Fruit fly (Drosophila melanogaster): ENCODE results near the gene CG10222.

DNA sequence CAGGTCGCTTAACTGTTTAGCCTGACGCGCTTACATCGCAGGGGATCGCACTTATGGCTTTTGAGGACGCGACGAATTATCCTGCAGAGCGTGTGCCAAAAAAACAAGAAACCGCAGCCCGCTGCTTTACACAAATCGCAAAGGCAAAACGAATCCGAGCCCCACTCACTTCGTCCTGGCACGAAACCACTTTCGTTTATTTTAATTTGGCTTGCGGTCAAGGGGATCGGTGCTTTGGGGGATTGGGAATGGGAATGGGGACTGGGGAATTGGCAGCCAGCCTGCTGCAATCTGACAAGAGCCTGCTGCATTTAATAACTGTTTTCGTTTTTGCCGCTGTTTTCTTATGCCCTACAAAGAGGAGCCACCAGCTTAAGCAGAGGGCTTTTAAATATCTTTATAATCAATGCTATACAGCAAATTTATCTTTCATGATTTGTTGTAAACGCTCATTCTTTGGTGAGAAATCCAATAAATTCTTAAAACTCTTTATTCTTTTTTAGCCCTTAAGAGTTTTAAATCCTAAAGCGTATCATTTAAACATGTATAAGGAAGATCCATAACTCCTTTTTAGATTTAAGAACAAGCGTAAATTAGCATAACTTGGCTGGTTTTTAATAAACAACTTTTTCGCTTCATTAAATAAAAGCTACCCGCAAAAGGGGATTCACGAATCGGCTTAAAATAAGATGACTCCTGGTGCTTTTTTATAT is 2.3 kb downstream of the CG10222 start:
- TF ChIP-seq Mnt (GFP tag; optimal IDR thresholded peaks at IDR 0.05) (no peak), pad (GFP tag; optimal IDR thresholded peaks at IDR 0.05) (no peak), CG33017 (tag; optimal IDR thresholded peaks at IDR 0.05) (no peak)

All from whole organism, adult.